Worm (Caenorhabditis elegans) whole organism, young adult: ENCODE data around the gene C05D12.5.

Source experiments
- Y53G8AR.9 ChIP-seq: fragments of 200-800 bp; sonication (Bioruptor generic); conservative IDR thresholded peaks from 2 replicates; pipeline ENCODE4 v1.3.6; 2022; ENCODE audit warnings: missing genetic modification reagents, missing genetic modification characterization, missing compliant biosample characterization
- attf-5 ChIP-seq: fragments of 200-800 bp; sonication (Bioruptor generic); optimal IDR thresholded peaks from 2 replicates; lab custom pipeline; 2018; ENCODE audit warnings: mild to moderate bottlenecking, missing genetic modification characterization, missing compliant biosample characterization
- bed-2 ChIP-seq: fragments of 200-800 bp; sonication (Bioruptor generic); IDR thresholded peaks from 2 replicates; pipeline ENCODE4 v1.3.6; 2022; ENCODE audit warnings: missing genetic modification reagents, missing genetic modification characterization, missing compliant biosample characterization
- ceh-91 ChIP-seq: fragments of 200-800 bp; sonication (Bioruptor generic); IDR thresholded peaks from 2 replicates; pipeline ENCODE4 v1.3.6; 2022; ENCODE audit warnings: missing genetic modification reagents, missing genetic modification characterization, missing compliant biosample characterization
- gei-17 ChIP-seq: fragments of 200-800 bp; sonication (Bioruptor generic); optimal IDR thresholded peaks from 2 replicates; lab custom pipeline; 2018; ENCODE audit warnings: mild to moderate bottlenecking, missing genetic modification characterization, missing compliant biosample characterization
- hlh-26 ChIP-seq: fragments of 200-800 bp; sonication (Bioruptor generic); conservative IDR thresholded peaks from 2 replicates; pipeline ENCODE4 v1.3.6; 2022; ENCODE audit warnings: missing genetic modification reagents, missing genetic modification characterization, missing compliant biosample characterization
- sdz-38 ChIP-seq: sonication (generic microtip); optimal IDR thresholded peaks from 2 replicates; lab custom pipeline; 2016; ENCODE audit warnings: missing genotype, missing genetic modification characterization, missing compliant biosample characterization

C05D12.5 gene

DNA sequence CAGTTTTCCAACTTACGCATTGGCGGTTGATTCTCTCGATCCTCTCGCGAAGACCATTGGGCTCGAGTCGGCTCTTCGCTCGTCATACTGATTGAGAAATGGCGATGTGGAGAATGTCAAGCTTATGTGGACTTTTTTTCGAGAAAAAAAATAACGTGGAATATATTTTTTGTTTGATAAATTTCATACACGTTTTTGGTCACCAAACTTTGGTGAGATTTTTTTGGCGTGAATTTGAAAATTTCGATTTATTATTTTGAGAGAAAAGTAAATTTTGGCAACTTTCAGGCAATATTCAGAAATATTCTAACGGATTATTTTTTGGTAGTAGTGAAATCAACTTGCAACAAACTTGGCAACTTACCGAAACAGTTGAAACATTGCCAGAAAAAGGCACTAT is 45.0 kb downstream of the C05D12.5 start, which contains the start of gene W02B12.12 (continued):
- TF ChIP-seq gei-17 (GFP tag; lab: Kevin White, UChicago) (no peak), bed-2 (no peak), hlh-26 (GFP tag; lab: Robert Waterston, UW) (no peak), ceh-91 (GFP tag; lab: Robert Waterston, UW) (no peak), Y53G8AR.9 (GFP tag; lab: Robert Waterston, UW) (no peak), attf-5 (no peak), sdz-38 (no peak)
